Worm (Caenorhabditis elegans): ENCODE measurements around the gene ltd-1.

ltd-1 gene

ce11 chrII:8099212-8099784, 6.7 kb upstream of the ltd-1 start:
- TF ChIP-seq pes-1 (GFP tag; IDR thresholded peaks at IDR 0.05) (no peak), flt-1 (GFP tag; IDR thresholded peaks at IDR 0.05) (no peak), tbx-11 (GFP tag; IDR thresholded peaks at IDR 0.05) (no peak), hnd-1 (tag; optimal IDR thresholded peaks at IDR 0.05) (no peak), ets-7 (tag; optimal IDR thresholded peaks at IDR 0.05) (no peak), B0310.2 (tag; optimal IDR thresholded peaks at IDR 0.05) (no peak), tbx-37 (GFP tag; conservative IDR thresholded peaks at IDR 0.05) (no peak), ceh-13 (GFP tag; optimal IDR thresholded peaks at IDR 0.05) (no peak), hmbx-1 (tag; optimal IDR thresholded peaks at IDR 0.05) (no peak), tra-4 (tag; optimal IDR thresholded peaks at IDR 0.05) (no peak)

DNA sequence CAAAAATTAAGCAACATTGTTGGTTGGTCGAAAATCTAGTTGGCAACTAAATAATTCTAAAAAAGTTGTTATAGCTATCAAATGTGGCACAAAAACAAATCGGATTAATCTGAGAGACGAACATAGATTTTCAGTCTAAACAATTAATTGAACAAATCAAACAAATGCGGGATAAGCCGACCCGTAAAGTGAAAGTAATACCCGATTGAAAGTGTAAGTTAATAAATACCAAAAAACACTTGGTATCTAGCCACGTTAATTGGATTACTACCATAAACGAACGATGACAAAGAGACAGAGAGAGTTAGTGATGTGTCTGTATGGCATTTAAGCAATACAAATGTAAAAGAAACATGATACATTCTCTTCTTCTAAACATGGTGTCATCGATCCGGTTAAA, 1.4 kb upstream of the ltd-1 start:
- no peak for TF ChIP-seq pes-1 (GFP tag; IDR thresholded peaks at IDR 0.05)
- TF ChIP-seq ama-1 (optimal IDR thresholded peaks at IDR 0.05), result no peak
- TF ChIP-seq ceh-13 (GFP tag; optimal IDR thresholded peaks at IDR 0.05), result no peak
- TF ChIP-seq B0310.2 (tag; optimal IDR thresholded peaks at IDR 0.05), result no peak
- no peak for TF ChIP-seq hmbx-1 (tag; optimal IDR thresholded peaks at IDR 0.05)
- TF ChIP-seq aly-1 (tag; optimal IDR thresholded peaks at IDR 0.05), result no peak

DNA sequence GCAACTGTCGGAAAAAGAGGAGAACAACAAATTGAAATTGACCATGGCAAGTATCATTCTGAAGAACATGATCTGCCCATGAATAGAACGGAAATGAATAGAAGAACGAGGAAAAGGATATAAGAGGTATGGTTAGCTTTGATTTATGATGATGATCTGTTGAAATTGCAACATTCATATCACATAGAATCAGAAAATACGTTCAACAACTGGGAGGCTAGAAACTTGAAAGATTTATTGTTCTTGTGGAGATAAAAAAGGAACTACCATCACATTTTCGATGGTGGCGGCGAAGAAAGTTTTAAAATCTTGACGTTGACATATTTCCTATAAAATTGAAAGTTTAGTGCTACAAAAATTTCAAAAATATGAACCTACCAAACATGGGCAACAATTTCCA, 729 bp upstream of the ltd-1 start:
- TF ChIP-seq tbx-37 (GFP tag; conservative IDR thresholded peaks at IDR 0.05) (no peak), tra-4 (tag; optimal IDR thresholded peaks at IDR 0.05) (no peak), sea-1 (GFP tag; conservative IDR thresholded peaks at IDR 0.05) (no peak), hmg-4 (GFP tag; optimal IDR thresholded peaks at IDR 0.05) (no peak), tbx-11 (GFP tag; IDR thresholded peaks at IDR 0.05) (no peak)

DNA sequence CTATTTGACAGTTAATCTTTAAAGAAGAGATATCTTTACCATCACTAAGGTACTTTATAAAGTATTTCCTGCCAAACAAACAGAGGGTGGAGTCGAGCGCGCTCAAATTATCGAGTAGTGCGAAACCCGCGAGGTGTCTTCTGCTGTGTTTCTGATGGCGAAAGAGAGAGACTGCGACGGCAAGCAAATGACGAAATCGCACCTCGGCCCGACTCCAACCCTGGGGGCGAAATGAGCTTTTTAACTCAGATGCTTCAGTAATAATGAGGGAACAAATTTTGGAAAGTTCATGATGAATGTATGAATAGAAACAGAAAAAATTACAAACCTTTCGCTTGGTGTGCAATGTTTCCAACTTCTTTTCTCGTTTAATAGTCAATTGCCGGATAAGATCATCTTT, 1.0 kb downstream of the ltd-1 start:
- TF ChIP-seq scrt-1 (GFP tag; IDR thresholded peaks at IDR 0.05) (no peak), ama-1 (optimal IDR thresholded peaks at IDR 0.05) (peak; percentile 66), hmg-4 (GFP tag; optimal IDR thresholded peaks at IDR 0.05) (peak; percentile 20)

- TF ChIP-seq sea-1 (GFP tag; conservative IDR thresholded peaks at IDR 0.05) (no peak), pes-1 (GFP tag; IDR thresholded peaks at IDR 0.05) (no peak), F13C5.2 (tag; optimal IDR thresholded peaks at IDR 0.05) (no peak), B0310.2 (tag; optimal IDR thresholded peaks at IDR 0.05) (no peak), scrt-1 (GFP tag; IDR thresholded peaks at IDR 0.05) (no peak), ama-1 (optimal IDR thresholded peaks at IDR 0.05) (no peak), hmg-4 (GFP tag; optimal IDR thresholded peaks at IDR 0.05) (no peak), hnd-1 (tag; optimal IDR thresholded peaks at IDR 0.05) (no peak)
Measured at ce11 chrII:8086803-8087202, 5.8 kb downstream of the ltd-1 start, which contains the start of gene K02C4.3. K02C4.3 (minus strand) TSS chrII:8086853.

ce11 chrII:8078041-8078440, 14.5 kb downstream of the ltd-1 start, which contains the start of gene K02C4.5:
K02C4.5 (plus strand) TSS chrII:8078435.
- no peak for TF ChIP-seq ceh-36 (tag; optimal IDR thresholded peaks at IDR 0.05)
- no peak for TF ChIP-seq ama-1 (optimal IDR thresholded peaks at IDR 0.05)
- TF ChIP-seq tbx-11 (GFP tag; IDR thresholded peaks at IDR 0.05), result no peak
- TF ChIP-seq tbx-37 (GFP tag; conservative IDR thresholded peaks at IDR 0.05), result no peak
- TF ChIP-seq hmbx-1 (tag; optimal IDR thresholded peaks at IDR 0.05), result no peak
- no peak for TF ChIP-seq pes-1 (GFP tag; IDR thresholded peaks at IDR 0.05)
- TF ChIP-seq hnd-1 (tag; optimal IDR thresholded peaks at IDR 0.05), result no peak
- TF ChIP-seq scrt-1 (GFP tag; IDR thresholded peaks at IDR 0.05), result no peak
- no peak for TF ChIP-seq ets-7 (tag; optimal IDR thresholded peaks at IDR 0.05)
- TF ChIP-seq ceh-13 (GFP tag; optimal IDR thresholded peaks at IDR 0.05), result no peak
- TF ChIP-seq B0310.2 (tag; optimal IDR thresholded peaks at IDR 0.05), result no peak
- no peak for TF ChIP-seq F13C5.2 (tag; optimal IDR thresholded peaks at IDR 0.05)

- TF ChIP-seq pes-1 (GFP tag; IDR thresholded peaks at IDR 0.05), result no peak; the same call in 1 of the 2 replicates
- TF ChIP-seq scrt-1 (GFP tag; IDR thresholded peaks at IDR 0.05), result peak; percentile 80
- TF ChIP-seq aly-1 (tag; optimal IDR thresholded peaks at IDR 0.05), result peak; percentile 81
- TF ChIP-seq F13C5.2 (tag; optimal IDR thresholded peaks at IDR 0.05), result peak; percentile 22
- TF ChIP-seq ceh-13 (GFP tag; optimal IDR thresholded peaks at IDR 0.05), result peak; percentile 59
- TF ChIP-seq sea-1 (GFP tag; conservative IDR thresholded peaks at IDR 0.05), result peak; percentile 81
- TF ChIP-seq B0310.2 (tag; optimal IDR thresholded peaks at IDR 0.05), result peak; percentile 26
- peak; percentile 75 for TF ChIP-seq tbx-11 (GFP tag; IDR thresholded peaks at IDR 0.05)
- TF ChIP-seq ama-1 (optimal IDR thresholded peaks at IDR 0.05), result no peak
- peak; percentile 89 for TF ChIP-seq hmg-4 (GFP tag; optimal IDR thresholded peaks at IDR 0.05)
- no peak for TF ChIP-seq ets-7 (tag; optimal IDR thresholded peaks at IDR 0.05)
- TF ChIP-seq hmbx-1 (tag; optimal IDR thresholded peaks at IDR 0.05), result peak; percentile 22
- TF ChIP-seq tbx-37 (GFP tag; conservative IDR thresholded peaks at IDR 0.05), result peak; percentile 69
- peak; percentile 51 for TF ChIP-seq hnd-1 (tag; optimal IDR thresholded peaks at IDR 0.05)
- peak; percentile 42 for TF ChIP-seq tra-4 (tag; optimal IDR thresholded peaks at IDR 0.05)
- TF ChIP-seq ceh-36 (tag; optimal IDR thresholded peaks at IDR 0.05), result peak; percentile 44
- TF ChIP-seq flt-1 (GFP tag; IDR thresholded peaks at IDR 0.05), result peak; percentile 79
Measured at ce11 chrII:8075324-8075810, 17.2 kb downstream of the ltd-1 start, which contains the start of gene K02C4.2. K02C4.2 (plus strand) TSS chrII:8075760.

ce11 chrII:8074058-8074457, 18.5 kb downstream of the ltd-1 start:
- TF ChIP-seq hmg-4 (GFP tag; optimal IDR thresholded peaks at IDR 0.05), result no peak
- no peak for TF ChIP-seq tbx-37 (GFP tag; conservative IDR thresholded peaks at IDR 0.05)
- no peak for TF ChIP-seq aly-1 (tag; optimal IDR thresholded peaks at IDR 0.05)
- TF ChIP-seq hnd-1 (tag; optimal IDR thresholded peaks at IDR 0.05), result no peak
- no peak for TF ChIP-seq ceh-13 (GFP tag; optimal IDR thresholded peaks at IDR 0.05)
- TF ChIP-seq hmbx-1 (tag; optimal IDR thresholded peaks at IDR 0.05), result no peak
- no peak for TF ChIP-seq flt-1 (GFP tag; IDR thresholded peaks at IDR 0.05)
- no peak for TF ChIP-seq sea-1 (GFP tag; conservative IDR thresholded peaks at IDR 0.05)
- no peak for TF ChIP-seq B0310.2 (tag; optimal IDR thresholded peaks at IDR 0.05)
- TF ChIP-seq tra-4 (tag; optimal IDR thresholded peaks at IDR 0.05), result no peak
- TF ChIP-seq tbx-11 (GFP tag; IDR thresholded peaks at IDR 0.05), result no peak
